Fruit fly (Drosophila melanogaster) whole organism, embryonic: ENCODE results near the gene Lsp2.

Experiments
- Atf6 ChIP-seq: fragments of 200-800 bp; sonication (Bioruptor generic); IDR thresholded peaks from 2 replicates; pipeline ENCODE4 v1.3.6; 2022; ENCODE audit warnings: missing biosample characterization, missing genetic modification characterization
- Bgb ChIP-seq: fragments of 200-800 bp; sonication (Bioruptor generic); IDR thresholded peaks from 2 replicates; pipeline ENCODE4 v1.3.6; 2022; ENCODE audit warnings: missing biosample characterization, missing genetic modification characterization; ENCODE audit not compliant: partially characterized antibody
- Bteb2 ChIP-seq: fragments of 200-800 bp; sonication (Bioruptor generic); optimal IDR thresholded peaks from 2 replicates; lab custom pipeline; 2016; ENCODE audit warnings: missing biosample characterization, missing genetic modification characterization
- CG10431 ChIP-seq: fragments of 200-800 bp; sonication (Bioruptor generic); optimal IDR thresholded peaks from 3 replicates; lab custom pipeline; 2018; ENCODE audit warnings: missing biosample characterization, mild to moderate bottlenecking, missing genetic modification characterization
- CG10959 ChIP-seq: fragments of 200-800 bp; sonication (Bioruptor generic); IDR thresholded peaks from 2 replicates; pipeline ENCODE4 v1.3.6; 2022; ENCODE audit warnings: missing biosample characterization, missing genetic modification characterization
- CG11723 ChIP-seq: fragments of 200-800 bp; sonication (Bioruptor generic); optimal IDR thresholded peaks from 2 replicates; lab custom pipeline; 2017; ENCODE audit warnings: missing biosample characterization, mild to moderate bottlenecking, missing genetic modification characterization
- CG13775 ChIP-seq: fragments of 200-800 bp; sonication (Bioruptor generic); optimal IDR thresholded peaks from 3 replicates; lab custom pipeline; 2017; ENCODE audit warnings: missing biosample characterization, mild to moderate bottlenecking, missing genetic modification characterization
- CG14050 ChIP-seq: fragments of 200-800 bp; sonication (Bioruptor generic); IDR thresholded peaks from 3 replicates; pipeline ENCODE4 v1.3.6; 2022; ENCODE audit warnings: missing biosample characterization, missing genetic modification characterization
- CG15011 ChIP-seq: fragments of 200-800 bp; sonication (Bioruptor generic); optimal IDR thresholded peaks from 3 replicates; lab custom pipeline; 2018; ENCODE audit warnings: missing biosample characterization, mild to moderate bottlenecking, missing genetic modification characterization
- CG1603 ChIP-seq: fragments of 200-800 bp; sonication (Bioruptor generic); optimal IDR thresholded peaks from 2 replicates; lab custom pipeline; 2019; ENCODE audit warnings: missing biosample characterization, mild to moderate bottlenecking, missing genetic modification characterization, moderate library complexity
- CG17385 ChIP-seq: fragments of 200-800 bp; sonication (Bioruptor generic); optimal IDR thresholded peaks from 3 replicates; lab custom pipeline; 2018; ENCODE audit warnings: missing biosample characterization, mild to moderate bottlenecking, missing genetic modification characterization
- CG17612 ChIP-seq: fragments of 200-800 bp; sonication (Bioruptor generic); IDR thresholded peaks from 2 replicates; pipeline ENCODE4 v1.3.6; 2022; ENCODE audit warnings: missing biosample characterization, missing genetic modification characterization
- CG34422 ChIP-seq: fragments of 200-800 bp; sonication (Bioruptor generic); IDR thresholded peaks from 3 replicates; pipeline ENCODE4 v1.3.6; 2022; ENCODE audit warnings: missing biosample characterization, missing genetic modification characterization
- CG6765 ChIP-seq: fragments of 200-800 bp; sonication (Bioruptor generic); optimal IDR thresholded peaks from 3 replicates; lab custom pipeline; 2017; ENCODE audit warnings: missing biosample characterization, mild to moderate bottlenecking, missing genetic modification characterization
- CG7745 ChIP-seq: fragments of 200-800 bp; sonication (Bioruptor generic); optimal IDR thresholded peaks from 2 replicates; lab custom pipeline; 2018; ENCODE audit warnings: missing biosample characterization, mild to moderate bottlenecking, missing genetic modification characterization, moderate library complexity
- CG7963 ChIP-seq: fragments of 200-800 bp; sonication (Bioruptor generic); IDR thresholded peaks from 3 replicates; pipeline ENCODE4 v1.3.6; 2022; ENCODE audit warnings: missing biosample characterization, missing genetic modification characterization; ENCODE audit not compliant: partially characterized antibody
- CG9876 ChIP-seq: fragments of 200-800 bp; sonication (Bioruptor generic); optimal IDR thresholded peaks from 2 replicates; lab custom pipeline; 2016; ENCODE audit warnings: missing biosample characterization, missing genetic modification characterization
- CTCF ChIP-seq: fragments of 200-800 bp; sonication (Bioruptor generic); optimal IDR thresholded peaks from 2 replicates; lab custom pipeline; 2017; ENCODE audit warnings: missing biosample characterization, mild to moderate bottlenecking, missing genetic modification characterization, moderate library complexity
- CoRest ChIP-seq: fragments of 200-800 bp; sonication (Bioruptor generic); optimal IDR thresholded peaks from 3 replicates; lab custom pipeline; 2018; ENCODE audit warnings: missing biosample characterization, mild to moderate bottlenecking, missing genetic modification characterization, moderate library complexity
- D19B ChIP-seq: fragments of 200-800 bp; sonication (Bioruptor generic); optimal IDR thresholded peaks from 2 replicates; lab custom pipeline; 2017; ENCODE audit warnings: missing biosample characterization, mild to moderate bottlenecking, missing genetic modification characterization
- Gsc ChIP-seq: fragments of 200-800 bp; sonication (Bioruptor generic); IDR thresholded peaks from 2 replicates; pipeline ENCODE4 v1.3.6; 2022; ENCODE audit warnings: missing biosample characterization, missing genetic modification characterization
- HLH4C ChIP-seq: fragments of 200-800 bp; sonication (Bioruptor generic); IDR thresholded peaks from 3 replicates; pipeline ENCODE4 v1.3.6; 2022; ENCODE audit warnings: missing biosample characterization, missing genetic modification characterization; ENCODE audit not compliant: partially characterized antibody
- Hr51 ChIP-seq, 2 experiments: fragments of 200-800 bp; sonication (Bioruptor generic); optimal IDR thresholded peaks; 2 replicates in 1 of 2; 3 replicates in 1 of 2; lab custom pipeline; 2016 to 2018; ENCODE audit warnings: missing biosample characterization in 2 of 2, missing genetic modification characterization in 2 of 2, mild to moderate bottlenecking in 1 of 2, moderate library complexity in 1 of 2
- Neu2 ChIP-seq: fragments of 200-800 bp; sonication (Bioruptor generic); optimal IDR thresholded peaks from 3 replicates; lab custom pipeline; 2016; ENCODE audit warnings: missing biosample characterization, missing genetic modification characterization, borderline replicate concordance
- Pdp1 ChIP-seq, 2 experiments: fragments of 200-800 bp; sonication (Bioruptor generic); optimal IDR thresholded peaks; 3 replicates each; lab custom pipeline; 2016; ENCODE audit warnings: missing biosample characterization in 2 of 2, missing genetic modification characterization in 2 of 2, mild to moderate bottlenecking in 1 of 2, moderate library complexity in 1 of 2
- Sox100B ChIP-seq: fragments of 200-800 bp; sonication (Bioruptor generic); optimal IDR thresholded peaks from 3 replicates; lab custom pipeline; 2018; ENCODE audit warnings: missing biosample characterization, mild to moderate bottlenecking, missing genetic modification characterization
- Sry-δ ChIP-seq: fragments of 200-800 bp; sonication (Bioruptor generic); optimal IDR thresholded peaks from 2 replicates; lab custom pipeline; 2016; ENCODE audit warnings: missing biosample characterization, missing genetic modification characterization
- Ssrp ChIP-seq: fragments of 200-800 bp; sonication (Bioruptor generic); optimal IDR thresholded peaks from 2 replicates; lab custom pipeline; 2018; ENCODE audit warnings: missing biosample characterization, mild to moderate bottlenecking, missing genetic modification characterization, moderate library complexity
- Xbp1 ChIP-seq: fragments of 200-800 bp; sonication (Bioruptor generic); optimal IDR thresholded peaks from 3 replicates; lab custom pipeline; 2016; ENCODE audit warnings: missing biosample characterization, mild to moderate bottlenecking, missing genetic modification characterization
- abd-A ChIP-seq: fragments of 200-800 bp; sonication (Bioruptor generic); optimal IDR thresholded peaks from 3 replicates; lab custom pipeline; 2019; ENCODE audit warnings: missing biosample characterization, mild to moderate bottlenecking, missing genetic modification characterization, moderate library complexity
- bsh ChIP-seq, 2 experiments: fragments of 200-800 bp; sonication (Bioruptor generic); optimal IDR thresholded peaks; 2 replicates each; lab custom pipeline; 2017 to 2018; ENCODE audit warnings: mild to moderate bottlenecking in 2 of 2, missing biosample characterization in 2 of 2, missing genetic modification characterization in 2 of 2, moderate library complexity in 1 of 2
- chif ChIP-seq, 2 experiments: fragments of 200-800 bp; sonication (Bioruptor generic); optimal IDR thresholded peaks; 3 replicates each; lab custom pipeline; 2016; ENCODE audit warnings: missing biosample characterization in 2 of 2, missing genetic modification characterization in 2 of 2
- gem ChIP-seq: fragments of 200-800 bp; sonication (Bioruptor generic); optimal IDR thresholded peaks from 2 replicates; lab custom pipeline; 2019; ENCODE audit warnings: missing biosample characterization, mild to moderate bottlenecking, missing genetic modification characterization, moderate library complexity
- inv ChIP-seq: fragments of 200-800 bp; sonication (Bioruptor generic); IDR thresholded peaks from 2 replicates; pipeline ENCODE4 v1.3.6; 2022; ENCODE audit warnings: missing biosample characterization, missing genetic modification characterization; ENCODE audit not compliant: partially characterized antibody
- jigr1 ChIP-seq: fragments of 200-800 bp; sonication (Bioruptor generic); IDR thresholded peaks from 3 replicates; pipeline ENCODE4 v1.3.6; 2022; ENCODE audit warnings: missing biosample characterization, missing genetic modification characterization
- knrl ChIP-seq: fragments of 200-800 bp; sonication (Bioruptor generic); IDR thresholded peaks from 3 replicates; pipeline ENCODE4 v1.3.6; 2022; ENCODE audit warnings: missing biosample characterization, missing genetic modification characterization; ENCODE audit not compliant: partially characterized antibody
- lmd ChIP-seq: fragments of 200-800 bp; sonication (Bioruptor generic); IDR thresholded peaks from 2 replicates; pipeline ENCODE4 v1.3.6; 2022; ENCODE audit warnings: missing biosample characterization, missing genetic modification characterization
- maf-S ChIP-seq: fragments of 200-800 bp; sonication (Bioruptor generic); optimal IDR thresholded peaks from 2 replicates; lab custom pipeline; 2016; ENCODE audit warnings: missing biosample characterization, missing genetic modification characterization
- org-1 ChIP-seq: fragments of 200-800 bp; sonication (Bioruptor generic); optimal IDR thresholded peaks from 2 replicates; lab custom pipeline; 2017; ENCODE audit warnings: missing biosample characterization, missing genetic modification characterization
- prd ChIP-seq, 3 experiments: fragments of >200 bp in 2 of 3; fragments of 200-800 bp in 1 of 3; sonication (Bioruptor generic) in 1 of 3; optimal IDR thresholded peaks in 2 of 3; IDR thresholded peaks in 1 of 3; 2 replicates in 2 of 3; 3 replicates in 1 of 3; pipeline versions ENCODE4 v1.3.6 to Lab custom; 2017 to 2022; ENCODE audit warnings: missing biosample characterization in 1 of 3, missing genetic modification characterization in 1 of 3
- sens ChIP-seq: fragments of 200-800 bp; sonication (Bioruptor generic); peaks from one replicate; lab custom pipeline; 2016; ENCODE audit warnings: missing biosample characterization, missing genetic modification characterization
- sisA ChIP-seq: fragments of 200-800 bp; sonication (Bioruptor generic); IDR thresholded peaks from 2 replicates; pipeline ENCODE4 v1.3.6; 2022; ENCODE audit warnings: missing biosample characterization, missing genetic modification characterization
- sna ChIP-seq: fragments of 200-800 bp; sonication (Bioruptor generic); IDR thresholded peaks from 2 replicates; pipeline ENCODE4 v1.3.6; 2022; ENCODE audit warnings: missing biosample characterization, missing genetic modification characterization; ENCODE audit not compliant: partially characterized antibody
- toy ChIP-seq: fragments of 200-800 bp; sonication (Bioruptor generic); IDR thresholded peaks from 2 replicates; pipeline ENCODE4 v1.3.6; 2022; ENCODE audit warnings: missing biosample characterization, missing genetic modification characterization
- ttk ChIP-seq: fragments of 200-800 bp; sonication (Bioruptor generic); IDR thresholded peaks from 2 replicates; pipeline ENCODE4 v2.1.2; 2022; ENCODE audit warnings: missing biosample characterization, missing genetic modification characterization
- unc-4 ChIP-seq: fragments of 200-800 bp; sonication (Bioruptor generic); IDR thresholded peaks from 2 replicates; pipeline ENCODE4 v1.3.6; 2022; ENCODE audit warnings: missing biosample characterization, missing genetic modification characterization; ENCODE audit not compliant: partially characterized antibody
- z ChIP-seq: fragments of 200-800 bp; sonication (Bioruptor generic); IDR thresholded peaks from 3 replicates; pipeline ENCODE4 v1.3.6; 2022; ENCODE audit warnings: missing biosample characterization, missing genetic modification characterization

Gene Lsp2

DNA sequence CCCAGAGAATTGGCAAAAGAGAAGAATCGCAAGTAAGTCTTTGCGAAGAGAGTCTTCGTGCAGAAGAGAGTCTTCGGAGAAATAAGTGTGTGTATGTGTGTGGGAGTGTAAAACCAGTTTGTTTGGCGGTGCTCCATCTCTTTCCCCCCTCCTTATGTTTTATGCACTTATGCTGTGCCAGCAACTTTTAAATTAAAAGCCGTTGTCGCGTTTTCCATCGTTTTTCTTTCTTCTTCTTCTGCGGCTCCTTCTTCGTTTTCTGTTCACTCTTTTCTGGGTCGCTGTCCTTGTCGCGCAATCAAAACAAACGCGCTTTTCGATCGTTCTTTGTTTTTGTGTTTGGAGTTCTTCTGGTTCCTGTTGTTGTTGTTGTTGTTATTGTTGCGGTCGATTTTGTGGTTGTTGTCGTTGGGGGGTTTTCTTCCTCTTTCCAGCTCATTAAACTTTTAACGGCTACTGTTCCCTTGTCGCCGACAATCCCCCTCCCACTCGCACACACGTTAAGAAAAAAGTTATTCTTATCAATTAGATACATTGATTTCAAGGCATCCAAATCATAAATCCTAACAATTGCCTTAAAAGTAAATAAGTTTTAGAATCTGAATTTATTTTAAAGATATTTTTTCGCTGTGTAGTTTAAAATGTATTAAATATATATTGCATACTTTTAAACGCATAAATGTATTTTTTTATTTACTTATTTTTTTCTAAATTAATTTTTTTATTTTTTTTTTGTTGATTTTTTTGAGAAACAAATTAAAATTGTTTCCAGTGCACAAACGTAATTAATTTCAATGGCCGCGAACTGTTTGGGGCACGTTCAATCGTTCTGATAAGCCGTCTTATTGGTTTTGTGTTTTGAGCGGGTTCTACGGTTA, 17.9 kb upstream of the Lsp2 start (continued):
- TF ChIP-seq CG17612 (GFP tag; lab: Robert Waterston, UW) = no peak
- TF ChIP-seq CG13775 (GFP tag; lab: Kevin White, UChicago) = peak; percentile 81
- TF ChIP-seq Pdp1 (GFP tag; optimal IDR thresholded peaks at IDR 0.05; lab: Kevin White, UChicago) = peak in 1 of 2 experiments; percentile 29
- TF ChIP-seq org-1 = peak; percentile 49
- TF ChIP-seq toy (GFP tag; lab: Robert Waterston, UW) = no peak
- no peak for TF ChIP-seq unc-4 (GFP tag; lab: Robert Waterston, UW)
- no peak for TF ChIP-seq Bgb (GFP tag; lab: Robert Waterston, UW)
- TF ChIP-seq ttk = peak; percentile 65
- TF ChIP-seq CG14050 (GFP tag; lab: Robert Waterston, UW) = 0 out of 3 replicates have a peak, but pooled peaks have one; percentile 23
- no peak; the same call in 2 of the 3 replicates for TF ChIP-seq jigr1 (GFP tag; lab: Robert Waterston, UW)
- TF ChIP-seq sens (GFP tag; lab: Kevin White, UChicago) = peak; percentile 95
- no peak for TF ChIP-seq sna
- peak; percentile 63 for TF ChIP-seq CG10431 (GFP tag; lab: Kevin White, UChicago)
- TF ChIP-seq CG11723 (GFP tag; lab: Kevin White, UChicago) = no peak
- no peak for TF ChIP-seq CG15011 (GFP tag; lab: Kevin White, UChicago)
- no peak for TF ChIP-seq abd-A (tag; lab: Kevin White, UChicago)
- TF ChIP-seq CG1603 = peak; percentile 21
- TF ChIP-seq Gsc (GFP tag; lab: Robert Waterston, UW) = no peak
- TF ChIP-seq CoRest (tag; lab: Kevin White, UChicago) = peak; percentile 95
- peak; percentile 76 for TF ChIP-seq Xbp1 (GFP tag; lab: Kevin White, UChicago)
- TF ChIP-seq z (GFP tag; lab: Robert Waterston, UW) = no peak
- peak; percentile 93 for TF ChIP-seq Ssrp (tag; lab: Kevin White, UChicago)
- peak; percentile 30 to 91 for TF ChIP-seq Hr51 (GFP tag; optimal IDR thresholded peaks at IDR 0.05; lab: Kevin White, UChicago)
- TF ChIP-seq CG7745 (tag; lab: Kevin White, UChicago) = no peak
- TF ChIP-seq bsh (GFP tag; optimal IDR thresholded peaks at IDR 0.05; lab: Kevin White, UChicago) = peak; percentile 52 to 95
- TF ChIP-seq inv (GFP tag; lab: Robert Waterston, UW) = no peak
- peak; percentile 69; the same call in 2 of the 3 replicates for TF ChIP-seq CG34422
- TF ChIP-seq knrl (GFP tag; lab: Robert Waterston, UW) = no peak
- no peak for TF ChIP-seq CG9876 (GFP tag; lab: Kevin White, UChicago)
- peak; percentile 90 for TF ChIP-seq Sox100B (GFP tag; lab: Kevin White, UChicago)
- no peak for TF ChIP-seq D19B (GFP tag; lab: Kevin White, UChicago)
- peak; percentile 12 for TF ChIP-seq Bteb2 (GFP tag; lab: Kevin White, UChicago)
- peak; percentile 94 for TF ChIP-seq gem (tag; lab: Kevin White, UChicago)
- no peak for TF ChIP-seq Sry-δ
- TF ChIP-seq lmd (GFP tag; lab: Robert Waterston, UW) = peak; percentile 81
- TF ChIP-seq prd (optimal IDR thresholded peaks at IDR 0.05; lab: Kevin White, UChicago) = no peak
- peak; percentile 71 for TF ChIP-seq prd (GFP tag; IDR thresholded peaks at IDR 0.05; lab: Robert Waterston, UW)
- no peak; the same call in 2 of the 3 replicates for TF ChIP-seq CG7963 (GFP tag; lab: Robert Waterston, UW)
- peak; percentile 24 for TF ChIP-seq CG6765 (GFP tag; lab: Kevin White, UChicago)
- TF ChIP-seq chif (GFP tag; optimal IDR thresholded peaks at IDR 0.05; lab: Kevin White, UChicago) = peak in 1 of 2 experiments; percentile 54
- TF ChIP-seq CG10959 (GFP tag; lab: Robert Waterston, UW) = no peak
- no peak for TF ChIP-seq maf-S (GFP tag; lab: Kevin White, UChicago)
- TF ChIP-seq HLH4C (GFP tag; lab: Robert Waterston, UW) = no peak
- peak; percentile 44; the same call in 1 of the 2 replicates for TF ChIP-seq Atf6 (GFP tag; lab: Robert Waterston, UW)
- peak; percentile 85 for TF ChIP-seq CG17385 (GFP tag; lab: Kevin White, UChicago)
- TF ChIP-seq CTCF = no peak
- no peak; the same call in none of the 2 replicates for TF ChIP-seq sisA (GFP tag; lab: Robert Waterston, UW)
- TF ChIP-seq Neu2 (GFP tag; lab: Kevin White, UChicago) = no peak
